Worm (Caenorhabditis elegans): ENCODE data around the gene swsn-3.

DNA sequence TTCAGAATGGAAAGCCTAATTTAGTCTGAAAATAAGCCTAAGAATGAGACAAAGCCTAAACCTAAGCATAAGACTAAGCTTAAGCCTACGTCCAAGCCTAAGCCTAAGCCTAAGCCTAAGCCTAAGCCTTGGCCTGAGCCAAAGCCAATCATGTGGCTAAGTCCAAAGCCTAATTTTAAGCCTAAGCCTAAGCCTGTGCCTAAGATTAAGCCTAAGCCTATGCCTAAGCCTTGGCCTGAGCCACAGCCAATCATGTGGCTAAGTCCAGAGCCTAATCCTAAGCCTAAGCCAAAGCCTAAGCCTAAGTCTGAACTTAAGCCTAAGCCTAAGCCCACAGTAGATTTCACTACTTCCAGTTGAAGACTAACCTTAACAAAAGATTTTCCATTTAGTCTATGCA, 11.0 kb downstream of the swsn-3 start:
- TF ChIP-seq alr-1 (tag; optimal IDR thresholded peaks at IDR 0.05; ENCODE audit: borderline replicate concordance) (no peak), pqm-1 (tag; optimal IDR thresholded peaks at IDR 0.05) (no peak), nhr-76 (tag; optimal IDR thresholded peaks at IDR 0.05) (no peak), isw-1 (GFP tag; IDR thresholded peaks at IDR 0.05) (no peak), lsy-2 (tag; optimal IDR thresholded peaks at IDR 0.05) (no peak), nhr-11 (tag; optimal IDR thresholded peaks at IDR 0.05) (no peak), fos-1 (tag; optimal IDR thresholded peaks at IDR 0.05) (no peak), mdl-1 (tag; optimal IDR thresholded peaks at IDR 0.05) (no peak), egl-27 (tag; optimal IDR thresholded peaks at IDR 0.05) (no peak), nhr-12 (tag; optimal IDR thresholded peaks at IDR 0.05) (no peak)
